Fruit fly (Drosophila melanogaster) whole organism, adult: Measurements from ENCODE around the gene CG7810.
A peak's percentile ranks its signal among the peaks of the same experiment; 100 is the strongest.

Source experiments
- CG11617 ChIP-seq: fragments of 200-800 bp; sonication (Bioruptor generic); optimal IDR thresholded peaks from 2 replicates; lab custom pipeline; 2017; ENCODE audit warnings: mild to moderate bottlenecking, missing biosample characterization, missing genetic modification reagents, missing genetic modification characterization
- CG12768 ChIP-seq: fragments of 200-800 bp; sonication (Bioruptor generic); optimal IDR thresholded peaks from 2 replicates; lab custom pipeline; 2017; ENCODE audit warnings: missing biosample characterization, missing genetic modification characterization, mild to moderate bottlenecking, moderate library complexity, missing genetic modification reagents
- CG14711 ChIP-seq: fragments of 200-800 bp; sonication (Bioruptor generic); optimal IDR thresholded peaks from 2 replicates; lab custom pipeline; 2018; ENCODE audit warnings: missing biosample characterization, mild to moderate bottlenecking, missing genetic modification characterization, moderate library complexity
- CG1620 ChIP-seq: fragments of 200-800 bp; sonication (Bioruptor generic); optimal IDR thresholded peaks from 2 replicates; lab custom pipeline; 2016; ENCODE audit warnings: missing biosample characterization, missing genetic modification characterization
- CG33017 ChIP-seq: fragments of 200-800 bp; sonication (Bioruptor generic); optimal IDR thresholded peaks from 2 replicates; lab custom pipeline; 2018; ENCODE audit warnings: missing biosample characterization, mild to moderate bottlenecking, missing genetic modification characterization, moderate library complexity
- CG5204 ChIP-seq: fragments of 200-800 bp; sonication (Bioruptor generic); optimal IDR thresholded peaks from 2 replicates; lab custom pipeline; 2016; ENCODE audit warnings: missing biosample characterization, missing genetic modification characterization
- CG7045 ChIP-seq: fragments of 200-800 bp; sonication (Bioruptor generic); optimal IDR thresholded peaks from 2 replicates; lab custom pipeline; 2017; ENCODE audit warnings: missing biosample characterization, mild to moderate bottlenecking, missing genetic modification characterization
- CG7101 ChIP-seq: fragments of 200-800 bp; sonication (Bioruptor generic); optimal IDR thresholded peaks from 2 replicates; lab custom pipeline; 2018; ENCODE audit warnings: missing biosample characterization, mild to moderate bottlenecking, missing genetic modification characterization, moderate library complexity
- Clk ChIP-seq: fragments of 200-800 bp; sonication (Bioruptor generic); optimal IDR thresholded peaks from 2 replicates; lab custom pipeline; 2017; ENCODE audit warnings: missing biosample characterization, missing genetic modification characterization
- Crg-1 ChIP-seq: fragments of 200-800 bp; sonication (Bioruptor generic); optimal IDR thresholded peaks from 2 replicates; lab custom pipeline; 2016; ENCODE audit warnings: missing biosample characterization, missing genetic modification characterization
- Hr96 ChIP-seq: fragments of 200-800 bp; sonication (Bioruptor generic); optimal IDR thresholded peaks from 2 replicates; lab custom pipeline; 2016; ENCODE audit warnings: missing biosample characterization, missing genetic modification characterization
- Mnt ChIP-seq: fragments of 200-800 bp; sonication (Bioruptor generic); optimal IDR thresholded peaks from 2 replicates; lab custom pipeline; 2016; ENCODE audit warnings: missing biosample characterization, mild to moderate bottlenecking, missing genetic modification characterization
- bab1 ChIP-seq: fragments of 200-800 bp; sonication (Bioruptor generic); optimal IDR thresholded peaks from 3 replicates; lab custom pipeline; 2019; ENCODE audit warnings: missing biosample characterization, mild to moderate bottlenecking, missing genetic modification characterization, moderate library complexity
- cic ChIP-seq: fragments of 200-800 bp; sonication (Bioruptor generic); optimal IDR thresholded peaks from 2 replicates; lab custom pipeline; 2017; ENCODE audit warnings: missing biosample characterization, mild to moderate bottlenecking, missing genetic modification characterization, moderate library complexity
- cnc ChIP-seq, 2 experiments: fragments of >200 bp; optimal IDR thresholded peaks; 2 replicates each; lab custom pipeline; 2017
- kay ChIP-seq: fragments of 200-800 bp; sonication (Bioruptor generic); peaks from one replicate; lab custom pipeline; 2016; ENCODE audit warnings: missing biosample characterization, missing genetic modification characterization, borderline replicate concordance
- ovo ChIP-seq: fragments of 200-800 bp; sonication (Bioruptor generic); optimal IDR thresholded peaks from 2 replicates; lab custom pipeline; 2016; ENCODE audit warnings: missing biosample characterization, missing genetic modification characterization
- pad ChIP-seq: fragments of 200-800 bp; sonication (Bioruptor generic); optimal IDR thresholded peaks from 3 replicates; lab custom pipeline; 2017; ENCODE audit warnings: missing biosample characterization, missing genetic modification characterization, mild to moderate bottlenecking, moderate library complexity, missing genetic modification reagents
- tj ChIP-seq: fragments of 200-800 bp; sonication (Bioruptor generic); optimal IDR thresholded peaks from 3 replicates; lab custom pipeline; 2017; ENCODE audit warnings: missing biosample characterization, mild to moderate bottlenecking, missing genetic modification characterization, moderate library complexity
- toe ChIP-seq: fragments of 200-800 bp; sonication (Bioruptor generic); optimal IDR thresholded peaks from 2 replicates; lab custom pipeline; 2016; ENCODE audit warnings: missing biosample characterization, missing genetic modification characterization

CG7810 gene

DNA sequence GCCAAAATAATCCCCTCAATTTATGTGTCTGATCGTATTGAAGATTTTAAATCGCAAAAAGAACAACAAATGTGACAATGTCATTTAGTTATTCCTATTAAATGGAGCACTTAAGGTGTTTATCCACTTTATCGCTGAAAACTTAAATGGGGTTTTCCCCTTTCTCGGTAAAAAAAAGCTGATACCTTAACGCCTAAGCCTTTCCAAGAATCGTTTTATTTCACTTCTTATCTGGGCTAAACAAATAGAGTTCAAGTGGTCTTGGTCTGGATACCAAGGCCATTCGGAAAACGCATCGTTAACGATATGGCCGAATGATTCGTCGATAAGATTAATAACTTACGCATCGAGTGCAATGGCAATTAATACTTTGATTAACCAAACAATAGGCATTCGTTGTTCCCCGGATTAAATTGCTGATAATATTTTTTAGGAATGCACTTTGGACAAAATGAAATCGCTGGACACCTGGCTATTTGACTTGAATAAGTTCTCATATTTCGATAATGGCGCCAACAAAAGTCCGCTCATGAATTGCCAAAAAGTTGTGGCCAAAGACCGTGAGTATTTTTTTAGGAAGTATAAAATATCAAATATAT lies 28.9 kb upstream of the CG7810 start:
- no peak for TF ChIP-seq kay
- TF ChIP-seq cnc (optimal IDR thresholded peaks at IDR 0.05; lab: Kevin White, UChicago) = no peak
- TF ChIP-seq toe (GFP tag; lab: Kevin White, UChicago) = no peak
- TF ChIP-seq cic = no peak
- no peak for TF ChIP-seq CG5204 (GFP tag; lab: Kevin White, UChicago)
- TF ChIP-seq CG7101 (tag; lab: Kevin White, UChicago) = no peak
- no peak for TF ChIP-seq Crg-1 (GFP tag; lab: Kevin White, UChicago)
- TF ChIP-seq Hr96 (GFP tag; lab: Kevin White, UChicago) = no peak
- TF ChIP-seq CG11617 (GFP tag; lab: Kevin White, UChicago) = no peak
- no peak for TF ChIP-seq Clk (GFP tag; lab: Kevin White, UChicago)
- no peak for TF ChIP-seq ovo
- no peak for TF ChIP-seq Mnt
- no peak for TF ChIP-seq CG14711 (tag; lab: Kevin White, UChicago)
- TF ChIP-seq CG12768 (GFP tag; lab: Kevin White, UChicago) = no peak
- no peak for TF ChIP-seq pad (GFP tag; lab: Kevin White, UChicago)
- no peak for TF ChIP-seq CG33017 (tag; lab: Kevin White, UChicago)
- TF ChIP-seq CG1620 (GFP tag; lab: Kevin White, UChicago) = no peak
- no peak for TF ChIP-seq CG7045 (GFP tag; lab: Kevin White, UChicago)
- TF ChIP-seq tj (GFP tag; lab: Kevin White, UChicago) = no peak

DNA sequence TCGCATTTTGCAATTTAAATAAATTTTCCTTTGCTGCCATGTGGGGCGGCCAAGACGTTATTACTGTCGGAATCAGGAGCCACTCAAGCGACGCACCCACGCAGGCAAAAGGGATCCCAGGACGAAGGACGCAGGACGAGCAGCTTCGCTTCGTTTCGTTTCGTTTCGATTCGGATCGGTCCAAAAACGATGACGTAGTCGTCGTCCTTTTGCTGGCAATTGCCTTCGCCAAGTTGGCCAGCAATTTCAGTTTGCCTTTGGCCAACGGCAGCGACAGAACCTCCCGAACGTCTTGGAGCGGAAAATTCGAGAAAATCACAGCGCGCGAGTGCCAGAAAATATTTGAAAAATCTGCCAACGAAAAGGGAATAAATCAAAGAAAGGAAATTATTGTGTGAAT lies 27.0 kb upstream of the CG7810 start, which contains the start of gene witty:
Gene witty, plus strand, starts transcription at position 249 of the 400 bp plus-strand sequence.
- no peak for TF ChIP-seq CG5204 (GFP tag; lab: Kevin White, UChicago)
- TF ChIP-seq toe (GFP tag; lab: Kevin White, UChicago) = no peak
- no peak for TF ChIP-seq kay
- no peak for TF ChIP-seq Clk (GFP tag; lab: Kevin White, UChicago)
- TF ChIP-seq Crg-1 (GFP tag; lab: Kevin White, UChicago) = no peak
- no peak for TF ChIP-seq CG1620 (GFP tag; lab: Kevin White, UChicago)
- no peak for TF ChIP-seq pad (GFP tag; lab: Kevin White, UChicago)
- TF ChIP-seq CG7045 (GFP tag; lab: Kevin White, UChicago) = no peak
- no peak for TF ChIP-seq cnc (optimal IDR thresholded peaks at IDR 0.05; lab: Kevin White, UChicago)
- TF ChIP-seq CG14711 (tag; lab: Kevin White, UChicago) = no peak
- TF ChIP-seq CG33017 (tag; lab: Kevin White, UChicago) = no peak
- no peak for TF ChIP-seq CG11617 (GFP tag; lab: Kevin White, UChicago)
- TF ChIP-seq bab1 = no peak
- TF ChIP-seq CG12768 (GFP tag; lab: Kevin White, UChicago) = no peak
- no peak for TF ChIP-seq cic
- TF ChIP-seq CG7101 (tag; lab: Kevin White, UChicago) = no peak
- no peak for TF ChIP-seq Mnt
- no peak for TF ChIP-seq tj (GFP tag; lab: Kevin White, UChicago)
- no peak for TF ChIP-seq ovo

DNA sequence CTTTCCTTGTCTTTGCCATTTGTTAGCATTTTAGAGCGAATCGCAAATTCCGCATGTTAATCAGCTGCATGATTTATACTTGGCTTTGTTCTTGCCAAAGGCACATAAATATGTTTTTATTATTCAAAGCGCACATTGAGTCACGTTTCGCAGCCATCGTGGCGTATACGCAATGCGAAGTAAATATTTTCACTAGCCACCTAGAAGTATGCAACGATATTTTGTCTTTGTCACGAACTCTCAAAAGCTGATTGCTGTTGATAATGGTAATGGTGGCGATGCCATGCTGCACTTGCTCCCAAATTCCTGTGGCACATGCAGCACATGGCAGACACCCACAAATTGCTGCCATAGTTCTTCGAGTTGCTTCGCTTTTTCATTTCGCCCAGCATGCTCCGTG lies 23.7 kb upstream of the CG7810 start:
- TF ChIP-seq Crg-1 (GFP tag; lab: Kevin White, UChicago) = no peak
- peak; percentile 20 for TF ChIP-seq bab1

DNA sequence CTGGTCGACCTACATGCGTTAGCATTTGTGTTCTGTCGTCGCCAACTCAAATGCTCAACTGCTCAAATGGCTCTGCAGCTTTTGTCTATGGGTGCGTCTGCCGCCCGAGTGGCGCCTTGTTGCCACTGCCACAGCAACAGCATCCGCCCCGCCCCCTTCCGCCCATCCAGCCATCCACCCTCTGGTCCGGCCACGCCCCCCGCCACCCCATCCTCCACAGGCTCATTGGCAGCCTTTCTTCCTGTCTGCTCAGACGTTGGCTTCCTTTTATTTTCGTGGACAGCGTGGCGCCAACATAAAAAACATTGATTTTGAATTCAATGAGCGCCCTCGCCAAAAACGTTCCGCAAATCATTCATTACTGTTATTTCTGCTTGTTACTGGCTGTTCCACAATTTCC lies 22.6 kb upstream of the CG7810 start:
- TF ChIP-seq CG1620 (GFP tag; lab: Kevin White, UChicago) (no peak), Hr96 (GFP tag; lab: Kevin White, UChicago) (no peak), CG14711 (tag; lab: Kevin White, UChicago) (no peak), Crg-1 (GFP tag; lab: Kevin White, UChicago) (no peak), kay (no peak), cic (no peak), CG12768 (GFP tag; lab: Kevin White, UChicago) (no peak), CG5204 (GFP tag; lab: Kevin White, UChicago) (no peak), cnc (optimal IDR thresholded peaks at IDR 0.05; lab: Kevin White, UChicago) (no peak), Clk (GFP tag; lab: Kevin White, UChicago) (no peak), CG7101 (tag; lab: Kevin White, UChicago) (no peak), CG33017 (tag; lab: Kevin White, UChicago) (no peak), ovo (no peak), CG11617 (GFP tag; lab: Kevin White, UChicago) (no peak), bab1 (no peak)

DNA sequence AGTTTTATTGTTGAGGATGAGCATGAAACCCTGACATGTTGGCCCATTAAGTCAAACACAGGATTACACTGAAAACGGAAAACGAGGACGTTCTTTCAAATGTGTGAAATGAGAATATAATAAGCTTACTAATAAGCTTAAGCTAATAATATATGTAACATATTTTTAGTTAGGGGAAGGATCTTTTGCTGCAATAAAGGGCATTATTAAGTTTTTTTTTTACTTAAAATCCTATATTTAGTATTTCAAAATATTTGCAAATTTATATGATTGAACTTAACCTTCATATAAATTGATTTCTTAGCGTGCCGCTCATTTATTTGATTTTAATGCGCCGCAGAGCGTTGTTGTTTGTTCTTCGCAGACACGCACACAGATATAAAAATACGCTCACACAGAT lies 22.2 kb upstream of the CG7810 start:
- TF ChIP-seq CG5204 (GFP tag; lab: Kevin White, UChicago) = no peak
- no peak for TF ChIP-seq Hr96 (GFP tag; lab: Kevin White, UChicago)
- no peak for TF ChIP-seq ovo
- TF ChIP-seq toe (GFP tag; lab: Kevin White, UChicago) = no peak

DNA sequence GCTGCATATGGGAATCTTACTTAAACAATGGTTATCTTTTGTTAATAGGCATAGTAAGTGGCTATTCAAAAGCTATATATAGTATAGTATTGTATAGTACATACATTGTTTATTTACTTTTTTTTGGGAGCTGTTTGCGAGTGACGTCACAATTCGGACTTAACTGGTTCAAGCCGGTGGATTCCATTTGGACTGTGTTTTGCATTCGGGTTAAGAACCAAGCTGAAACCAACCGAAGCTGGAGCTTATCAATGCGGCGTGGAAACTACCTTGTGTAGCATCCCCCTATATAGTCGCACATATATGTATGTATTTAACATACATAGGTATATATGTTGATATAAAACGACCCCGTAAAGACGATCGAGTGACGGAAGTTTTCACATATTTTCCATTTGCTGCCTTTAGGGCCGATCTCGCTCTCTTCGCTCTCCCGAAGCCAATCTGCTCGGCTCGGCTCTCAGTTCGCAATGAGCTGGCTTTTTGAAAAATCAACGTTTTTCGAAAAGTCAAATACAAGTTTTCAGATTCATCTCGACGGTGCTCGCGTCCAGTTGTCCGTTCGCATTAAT lies 17.6 kb upstream of the CG7810 start:
- TF ChIP-seq Mnt (no peak), pad (GFP tag; lab: Kevin White, UChicago) (no peak), CG5204 (GFP tag; lab: Kevin White, UChicago) (no peak), CG7101 (tag; lab: Kevin White, UChicago) (no peak), CG14711 (tag; lab: Kevin White, UChicago) (no peak), kay (peak; percentile 85), cnc (optimal IDR thresholded peaks at IDR 0.05; lab: Kevin White, UChicago) (no peak)
